Fruit fly (Drosophila melanogaster): Measurements from ENCODE around the gene Edem1.
A peak's percentile ranks its signal among the peaks of the same experiment; 100 is the strongest.

Gene Edem1

DNA sequence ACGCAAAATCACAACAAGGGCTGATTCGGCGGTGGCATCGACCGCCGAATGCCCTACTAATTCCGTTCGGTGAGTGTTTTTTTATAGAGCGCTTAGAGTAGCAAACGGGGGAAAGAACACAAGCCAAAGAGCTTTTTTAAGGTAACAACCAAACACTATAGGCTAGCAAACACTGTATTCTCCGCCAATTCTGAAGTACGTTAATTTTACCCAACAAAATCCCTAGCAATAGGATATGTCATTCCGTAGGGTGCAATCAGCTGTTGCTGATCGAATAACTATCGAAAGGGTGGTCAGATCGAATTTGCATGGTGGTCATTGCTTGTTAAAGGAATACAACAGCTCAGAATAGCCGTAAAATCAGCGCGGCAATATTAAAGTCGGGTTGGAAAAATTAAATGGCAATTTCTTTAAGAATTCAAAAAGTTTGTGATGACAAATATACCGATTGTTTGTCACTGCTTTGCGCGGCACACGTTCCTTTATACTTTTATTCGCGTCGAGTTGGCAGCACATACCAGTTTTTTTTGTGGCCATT lies 831 bp downstream of the Edem1 start, which contains the start of gene mip130 (continued):
- TF ChIP-seq CG9215 (GFP tag; IDR thresholded peaks at IDR 0.05) (0 out of 2 replicates have a peak, but pooled peaks have one; percentile 32), trem (tag; optimal IDR thresholded peaks at IDR 0.05) (peak; percentile 98), ham (GFP tag; IDR thresholded peaks at IDR 0.05) (no peak), CG10654 (GFP tag; optimal IDR thresholded peaks at IDR 0.05) (peak; percentile 9), D19A (tag; optimal IDR thresholded peaks at IDR 0.05) (peak; percentile 91), H2.0 (GFP tag; IDR thresholded peaks at IDR 0.05) (no peak), CG2116 (GFP tag; optimal IDR thresholded peaks at IDR 0.05) (peak; percentile 47), tll (GFP tag; optimal IDR thresholded peaks at IDR 0.05) (no peak), otp (GFP tag; IDR thresholded peaks at IDR 0.05) (no peak), Hsf (GFP tag; optimal IDR thresholded peaks at IDR 0.05) (peak; percentile 9), aop (GFP tag; IDR thresholded peaks at IDR 0.05) (no peak), D19B (GFP tag; optimal IDR thresholded peaks at IDR 0.05) (peak; percentile 57), Gug (GFP tag; IDR thresholded peaks at IDR 0.05) (no peak), NfI (GFP tag; optimal IDR thresholded peaks at IDR 0.05) (peak; percentile 46), E2f2 (GFP tag; IDR thresholded peaks at IDR 0.05) (peak; percentile 47; the same call in 1 of the 2 replicates), Ada2b (GFP tag; IDR thresholded peaks at IDR 0.05) (no peak), CG7839 (tag; optimal IDR thresholded peaks at IDR 0.05) (peak; percentile 66), Rfx (GFP tag; IDR thresholded peaks at IDR 0.05) (peak; percentile 38), hkb (optimal IDR thresholded peaks at IDR 0.05) (peak; percentile 56), hkb (GFP tag; IDR thresholded peaks at IDR 0.05) (peak; percentile 63; the same call in 1 of the 2 replicates), CG18476 (GFP tag; optimal IDR thresholded peaks at IDR 0.05) (peak; percentile 12), eyg (GFP tag; optimal IDR thresholded peaks at IDR 0.05) (no peak), CHES-1-like (GFP tag; optimal IDR thresholded peaks at IDR 0.05) (no peak), btn (GFP tag; optimal IDR thresholded peaks at IDR 0.05) (peak; percentile 17), her (GFP tag; optimal IDR thresholded peaks at IDR 0.05) (no peak), CG7372 (GFP tag; IDR thresholded peaks at IDR 0.05) (0 out of 2 replicates have a peak, but pooled peaks have one; percentile 30), wor (GFP tag; IDR thresholded peaks at IDR 0.05) (no peak), ranshi (GFP tag; IDR thresholded peaks at IDR 0.05) (0 out of 2 replicates have a peak, but pooled peaks have one; percentile 41), lmd (GFP tag; IDR thresholded peaks at IDR 0.05) (peak; percentile 45; the same call in 1 of the 2 replicates), wdn (GFP tag; IDR thresholded peaks at IDR 0.05) (no peak), nerfin-2 (GFP tag; IDR thresholded peaks at IDR 0.05; ENCODE audit: partially characterized antibody) (no peak), CG17385 (GFP tag; optimal IDR thresholded peaks at IDR 0.05) (peak; percentile 50), CG30403 (GFP tag; optimal IDR thresholded peaks at IDR 0.05) (peak; percentile 27), cg (GFP tag; optimal IDR thresholded peaks at IDR 0.05) (no peak), CG15696 (tag; optimal IDR thresholded peaks at IDR 0.05) (peak; percentile 40), peb (GFP tag; IDR thresholded peaks at IDR 0.05) (peak; percentile 30; the same call in 1 of the 2 replicates), prd (optimal IDR thresholded peaks at IDR 0.05) (no peak), prd (GFP tag; IDR thresholded peaks at IDR 0.05) (peak; percentile 40; the same call in 1 of the 3 replicates), CG33213 (GFP tag; optimal IDR thresholded peaks at IDR 0.05) (no peak), CG9609 (GFP tag; optimal IDR thresholded peaks at IDR 0.05) (no peak), Sry-δ (GFP tag; optimal IDR thresholded peaks at IDR 0.05) (peak; percentile 89), E2f1 (GFP tag; IDR thresholded peaks at IDR 0.05) (peak; percentile 40; the same call in 1 of the 2 replicates), ERR (GFP tag; optimal IDR thresholded peaks at IDR 0.05) (peak; percentile 16), Trl (optimal IDR thresholded peaks at IDR 0.05) (no peak), Trl (GFP tag; optimal IDR thresholded peaks at IDR 0.05) (peak; percentile 55), CG10565 (GFP tag; optimal IDR thresholded peaks at IDR 0.05) (no peak), CG8359 (GFP tag; optimal IDR thresholded peaks at IDR 0.05; ENCODE audit: borderline replicate concordance) (no peak), Dad (GFP tag; optimal IDR thresholded peaks at IDR 0.05) (no peak), Scr (GFP tag; IDR thresholded peaks at IDR 0.05; ENCODE audit: partially characterized antibody) (peak; percentile 78), CG2712 (tag; optimal IDR thresholded peaks at IDR 0.05) (peak; percentile 56), fu2 (GFP tag; optimal IDR thresholded peaks at IDR 0.05) (no peak), YL-1 (GFP tag; optimal IDR thresholded peaks at IDR 0.05) (no peak)
